Fruit fly (Drosophila melanogaster): Measurements from ENCODE around the gene CG13051.

DNA sequence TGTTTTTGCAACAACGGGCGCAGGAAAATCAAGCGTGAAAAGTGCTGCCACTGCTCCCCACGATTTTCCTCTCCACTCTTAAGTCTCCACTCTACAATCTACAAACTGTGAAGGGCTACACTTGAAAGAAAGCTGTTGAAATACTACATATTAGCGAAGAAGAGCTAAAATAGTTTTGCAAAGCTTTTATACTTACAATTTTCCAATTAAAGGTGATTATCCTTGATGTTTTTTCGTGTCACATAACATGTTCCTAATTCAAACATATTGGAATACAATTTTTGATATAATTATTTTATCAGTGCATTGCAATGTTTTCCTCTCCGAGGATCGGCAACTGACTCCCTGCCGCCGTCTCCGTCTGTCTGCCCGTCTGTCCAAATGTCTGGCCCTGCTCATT, 47.0 kb downstream of the CG13051 start:
- TF ChIP-seq C15 (GFP tag; IDR thresholded peaks at IDR 0.05) (no peak), ham (GFP tag; IDR thresholded peaks at IDR 0.05) (no peak), CG12299 (tag; optimal IDR thresholded peaks at IDR 0.05) (no peak), cad (GFP tag; optimal IDR thresholded peaks at IDR 0.05) (no peak), onecut (GFP tag; IDR thresholded peaks at IDR 0.05) (no peak)

Data from whole organism, embryonic.